Fruit fly (Drosophila melanogaster): ENCODE data around the gene EMC2A.

The EMC2A gene

dm6 chr3R:17020956-17021355 lies 25.1 kb upstream of the EMC2A start, which contains the start of gene Adsl (continued):
- TF ChIP-seq CG11085 (GFP tag; IDR thresholded peaks at IDR 0.05): no peak
- TF ChIP-seq CG6254 (GFP tag; optimal IDR thresholded peaks at IDR 0.05): peak; percentile 79
- no peak for TF ChIP-seq al (GFP tag; IDR thresholded peaks at IDR 0.05)
- no peak for TF ChIP-seq Dref (GFP tag; IDR thresholded peaks at IDR 0.05)
- no peak for TF ChIP-seq Elba2 (GFP tag; optimal IDR thresholded peaks at IDR 0.05)
- TF ChIP-seq CG7987 (GFP tag; optimal IDR thresholded peaks at IDR 0.05): peak; percentile 87
- peak; percentile 5 for TF ChIP-seq ash1 (GFP tag; optimal IDR thresholded peaks at IDR 0.05)
- TF ChIP-seq nerfin-2 (GFP tag; IDR thresholded peaks at IDR 0.05; ENCODE audit: partially characterized antibody): no peak
- TF ChIP-seq twi (tag; optimal IDR thresholded peaks at IDR 0.05): no peak
- peak; percentile 56 for TF ChIP-seq CTCF (GFP tag; optimal IDR thresholded peaks at IDR 0.05)
- TF ChIP-seq prd (optimal IDR thresholded peaks at IDR 0.05): no peak
- no peak for TF ChIP-seq prd (GFP tag; IDR thresholded peaks at IDR 0.05)
- peak; percentile 41 for TF ChIP-seq CG8924 (tag; optimal IDR thresholded peaks at IDR 0.05)
- no peak for TF ChIP-seq Atf-2 (GFP tag; optimal IDR thresholded peaks at IDR 0.05)
- no peak for TF ChIP-seq pan (optimal IDR thresholded peaks at IDR 0.05)
- TF ChIP-seq pan (GFP tag; optimal IDR thresholded peaks at IDR 0.05 in 1 of 2, IDR thresholded peaks at IDR 0.05 in 1 of 2): peak in 1 of 2 experiments; percentile 65
- TF ChIP-seq Asciz (GFP tag; optimal IDR thresholded peaks at IDR 0.05): peak; percentile 82
- TF ChIP-seq ems (GFP tag; optimal IDR thresholded peaks at IDR 0.05): no peak
- TF ChIP-seq MESR4 (GFP tag; optimal IDR thresholded peaks at IDR 0.05): peak; percentile 78
- no peak for TF ChIP-seq Ravus (GFP tag; IDR thresholded peaks at IDR 0.05)
- TF ChIP-seq stwl (tag; optimal IDR thresholded peaks at IDR 0.05): peak; percentile 99
- TF ChIP-seq nerfin-1 (tag; optimal IDR thresholded peaks at IDR 0.05): no peak
- peak; percentile 3 for TF ChIP-seq cato (GFP tag; optimal IDR thresholded peaks at IDR 0.05; ENCODE audit: borderline replicate concordance)
- TF ChIP-seq CG3163 (GFP tag; optimal IDR thresholded peaks at IDR 0.05): no peak
- no peak for TF ChIP-seq CG16815 (GFP tag; optimal IDR thresholded peaks at IDR 0.05)
- peak; percentile 62 for TF ChIP-seq oc (tag; optimal IDR thresholded peaks at IDR 0.05)
- TF ChIP-seq tgo (GFP tag; IDR thresholded peaks at IDR 0.05): peak; percentile 19; the same call in 1 of the 3 replicates
- no peak for TF ChIP-seq CG12769 (tag; optimal IDR thresholded peaks at IDR 0.05)
- no peak for TF ChIP-seq Sox102F (GFP tag; optimal IDR thresholded peaks at IDR 0.05)
- peak; percentile 61 for TF ChIP-seq CG6854 (GFP tag; optimal IDR thresholded peaks at IDR 0.05)
- no peak for TF ChIP-seq CG7745 (tag; optimal IDR thresholded peaks at IDR 0.05)
- no peak for TF ChIP-seq her (GFP tag; optimal IDR thresholded peaks at IDR 0.05)
- no peak for TF ChIP-seq dati (GFP tag; IDR thresholded peaks at IDR 0.05)
- no peak for TF ChIP-seq CG8765 (GFP tag; IDR thresholded peaks at IDR 0.05)
- no peak for TF ChIP-seq CG7963 (GFP tag; IDR thresholded peaks at IDR 0.05; ENCODE audit: partially characterized antibody)
- TF ChIP-seq bcd (GFP tag; optimal IDR thresholded peaks at IDR 0.05): peak; percentile 75
- TF ChIP-seq CG3995 (GFP tag; optimal IDR thresholded peaks at IDR 0.05): peak; percentile 40
- TF ChIP-seq Usf (GFP tag; optimal IDR thresholded peaks at IDR 0.05): no peak
- no peak for TF ChIP-seq CG15269 (tag; optimal IDR thresholded peaks at IDR 0.05)
- TF ChIP-seq CG14667 (GFP tag; IDR thresholded peaks at IDR 0.05): no peak
- TF ChIP-seq Xrp1 (GFP tag; IDR thresholded peaks at IDR 0.05): no peak
- TF ChIP-seq usp (GFP tag; optimal IDR thresholded peaks at IDR 0.05): no peak
- TF ChIP-seq YL-1 (GFP tag; optimal IDR thresholded peaks at IDR 0.05): peak; percentile 74
- no peak for TF ChIP-seq Lpt (GFP tag; optimal IDR thresholded peaks at IDR 0.05)
- no peak for TF ChIP-seq pnt (GFP tag; optimal IDR thresholded peaks at IDR 0.05)
- TF ChIP-seq CG14860 (GFP tag; IDR thresholded peaks at IDR 0.05; ENCODE audit: partially characterized antibody): no peak
- TF ChIP-seq ssp (GFP tag; IDR thresholded peaks at IDR 0.05): no peak
- TF ChIP-seq CG30020 (tag; optimal IDR thresholded peaks at IDR 0.05): no peak
- TF ChIP-seq H15 (GFP tag; IDR thresholded peaks at IDR 0.05): no peak
- no peak for TF ChIP-seq ase (GFP tag; IDR thresholded peaks at IDR 0.05)
- no peak for TF ChIP-seq Gug (GFP tag; IDR thresholded peaks at IDR 0.05)
- TF ChIP-seq mld (GFP tag; IDR thresholded peaks at IDR 0.05; ENCODE audit: partially characterized antibody): no peak
- 0 out of 4 replicates have a peak, but pooled peaks have one; percentile 49 for TF ChIP-seq Dll (GFP tag; IDR thresholded peaks at IDR 0.05; ENCODE audit: partially characterized antibody)
